Worm (Caenorhabditis elegans) whole organism, L1 larva: Measurements from ENCODE around the gene C23G10.1.

Source experiments
- fkh-4 ChIP-seq: sonication (generic microtip); optimal IDR thresholded peaks from 2 replicates; lab custom pipeline; 2016; ENCODE audit warnings: missing compliant biosample characterization, missing genetic modification characterization, borderline replicate concordance
- fkh-8 ChIP-seq: sonication (generic microtip); optimal IDR thresholded peaks from 2 replicates; lab custom pipeline; 2016; ENCODE audit warnings: mild to moderate bottlenecking, missing genetic modification characterization, missing compliant biosample characterization

DNA sequence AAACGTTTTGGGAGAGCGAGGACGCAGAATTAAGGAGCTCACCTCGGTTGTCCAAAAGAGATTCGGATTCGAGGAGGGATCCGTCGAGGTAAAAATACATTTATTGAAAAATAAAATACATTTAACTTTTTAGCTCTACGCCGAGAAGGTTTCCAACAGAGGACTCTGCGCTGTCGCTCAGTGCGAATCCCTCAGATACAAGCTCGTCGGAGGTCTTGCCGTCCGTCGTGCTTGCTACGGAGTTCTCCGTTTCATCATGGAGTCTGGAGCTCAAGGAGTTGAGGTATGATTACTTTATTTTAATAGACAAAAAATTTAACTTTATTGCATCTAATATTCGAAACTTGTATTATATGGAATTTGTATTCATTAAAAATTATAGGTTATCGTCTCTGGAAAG lies 2.0 kb upstream of the C23G10.1 start:
- no peak for TF ChIP-seq fkh-8 (tag; lab: Kevin White, UChicago)
- no peak for TF ChIP-seq fkh-4 (tag; lab: Kevin White, UChicago)
